Worm (Caenorhabditis elegans) whole organism, late embryonic: ENCODE data around the gene Y54G2A.37.

Source experiments
- C08G9.2 ChIP-seq: sonication (generic microtip); optimal IDR thresholded peaks from 2 replicates; lab custom pipeline; 2016; ENCODE audit warnings: mild to moderate bottlenecking, missing genetic modification characterization, moderate library complexity, missing compliant biosample characterization
- C38D4.7 ChIP-seq: fragments of 200-800 bp; sonication (Bioruptor generic); optimal IDR thresholded peaks from 2 replicates; lab custom pipeline; 2018; ENCODE audit warnings: mild to moderate bottlenecking, missing genetic modification characterization, moderate library complexity, missing compliant biosample characterization
- F13H6.1 ChIP-seq: sonication (generic microtip); optimal IDR thresholded peaks from 2 replicates; lab custom pipeline; 2016; ENCODE audit warnings: missing genetic modification characterization, missing compliant biosample characterization
- K02D7.2 ChIP-seq: sonication (generic microtip); optimal IDR thresholded peaks from 2 replicates; lab custom pipeline; 2017; ENCODE audit warnings: mild to moderate bottlenecking, missing genetic modification characterization, missing compliant biosample characterization
- K09A11.1 ChIP-seq: sonication (generic microtip); optimal IDR thresholded peaks from 2 replicates; lab custom pipeline; 2017; ENCODE audit warnings: antibody characterized with exemption, mild to moderate bottlenecking, missing genetic modification characterization, missing compliant biosample characterization; ENCODE audit not compliant: insufficient read depth
- T23F11.4 ChIP-seq: fragments of 200-800 bp; sonication (Bioruptor generic); optimal IDR thresholded peaks from 2 replicates; lab custom pipeline; 2018; ENCODE audit warnings: mild to moderate bottlenecking, missing genetic modification characterization, missing compliant biosample characterization
- Y22D7AL.16 ChIP-seq: sonication (generic microtip); optimal IDR thresholded peaks from 2 replicates; lab custom pipeline; 2016; ENCODE audit warnings: missing genetic modification characterization, missing compliant biosample characterization
- ahr-1 ChIP-seq: sonication (generic microtip); optimal IDR thresholded peaks from 2 replicates; lab custom pipeline; 2016; ENCODE audit warnings: missing genetic modification characterization, missing compliant biosample characterization
- ceh-18 ChIP-seq: sonication (generic microtip); optimal IDR thresholded peaks from 2 replicates; lab custom pipeline; 2016; ENCODE audit warnings: missing genetic modification characterization, missing compliant biosample characterization
- ceh-19 ChIP-seq: fragments of 200-800 bp; sonication (Bioruptor generic); optimal IDR thresholded peaks from 2 replicates; lab custom pipeline; 2018; ENCODE audit warnings: mild to moderate bottlenecking, missing genetic modification characterization, missing compliant biosample characterization
- ceh-22 ChIP-seq: sonication (generic microtip); optimal IDR thresholded peaks from 2 replicates; lab custom pipeline; 2017; ENCODE audit warnings: missing biosample characterization, missing genetic modification characterization
- ceh-30 ChIP-seq: fragments of 150-350 bp; optimal IDR thresholded peaks from 2 replicates; lab custom pipeline; 2014; ENCODE audit warnings: missing biosample characterization, missing genetic modification characterization
- ceh-31 ChIP-seq: sonication (generic microtip); optimal IDR thresholded peaks from 2 replicates; lab custom pipeline; 2016; ENCODE audit warnings: missing genetic modification characterization, missing compliant biosample characterization
- ceh-34 ChIP-seq: sonication (generic microtip); optimal IDR thresholded peaks from 2 replicates; lab custom pipeline; 2016; ENCODE audit warnings: mild to moderate bottlenecking, missing genetic modification characterization, missing compliant biosample characterization
- ceh-45 ChIP-seq: fragments of 200-800 bp; sonication (Bioruptor generic); IDR thresholded peaks from 2 replicates; pipeline ENCODE4 v1.3.6; 2022; ENCODE audit warnings: missing genetic modification reagents, missing genetic modification characterization, missing compliant biosample characterization
- ceh-6 ChIP-seq: fragments of 200-800 bp; sonication (Bioruptor generic); optimal IDR thresholded peaks from 2 replicates; lab custom pipeline; 2018; ENCODE audit warnings: mild to moderate bottlenecking, missing genetic modification characterization, missing compliant biosample characterization
- ceh-9 ChIP-seq: sonication (generic microtip); optimal IDR thresholded peaks from 2 replicates; lab custom pipeline; 2016; ENCODE audit warnings: mild to moderate bottlenecking, missing genetic modification characterization, inconsistent platforms, missing compliant biosample characterization
- che-1 ChIP-seq: sonication (generic microtip); optimal IDR thresholded peaks from 2 replicates; lab custom pipeline; 2016; ENCODE audit warnings: mild to moderate bottlenecking, missing genetic modification characterization, missing compliant biosample characterization
- dmd-4 ChIP-seq: sonication (generic microtip); optimal IDR thresholded peaks from 2 replicates; lab custom pipeline; 2016; ENCODE audit warnings: borderline replicate concordance, missing genetic modification characterization, missing compliant biosample characterization
- dve-1 ChIP-seq: sonication (generic microtip); optimal IDR thresholded peaks from 2 replicates; lab custom pipeline; 2017; ENCODE audit warnings: antibody characterized with exemption, mild to moderate bottlenecking, missing genetic modification characterization, missing compliant biosample characterization
- elt-2 ChIP-seq: sonication (generic microtip); optimal IDR thresholded peaks from 2 replicates; lab custom pipeline; 2016; ENCODE audit warnings: missing genetic modification reagents, missing genetic modification characterization, missing compliant biosample characterization
- ets-4 ChIP-seq: sonication (generic microtip); optimal IDR thresholded peaks from 2 replicates; lab custom pipeline; 2016; ENCODE audit warnings: missing genetic modification characterization, missing compliant biosample characterization
- fkh-10 ChIP-seq: fragments of 150-350 bp; optimal IDR thresholded peaks from 2 replicates; lab custom pipeline; 2014; ENCODE audit warnings: missing biosample characterization, missing genetic modification reagents, missing genetic modification characterization
- gmeb-2 ChIP-seq: sonication (generic microtip); optimal IDR thresholded peaks from 2 replicates; lab custom pipeline; 2016; ENCODE audit warnings: missing genetic modification characterization, inconsistent platforms, missing compliant biosample characterization
- hlh-13 ChIP-seq: fragments of 200-800 bp; sonication (Bioruptor generic); optimal IDR thresholded peaks from 2 replicates; lab custom pipeline; 2018; ENCODE audit warnings: mild to moderate bottlenecking, missing genetic modification characterization, missing compliant biosample characterization
- hlh-15 ChIP-seq: sonication (generic microtip); optimal IDR thresholded peaks from 2 replicates; lab custom pipeline; 2016; ENCODE audit warnings: missing genetic modification characterization, missing compliant biosample characterization
- hlh-30 ChIP-seq: sonication (generic microtip); optimal IDR thresholded peaks from 2 replicates; lab custom pipeline; 2017; ENCODE audit warnings: antibody characterized with exemption, missing genetic modification characterization, missing compliant biosample characterization; ENCODE audit not compliant: insufficient read depth
- hlh-6 ChIP-seq: sonication (generic microtip); optimal IDR thresholded peaks from 2 replicates; lab custom pipeline; 2016; ENCODE audit warnings: missing genotype, missing genetic modification characterization, missing compliant biosample characterization
- hlh-8 ChIP-seq: sonication (generic microtip); optimal IDR thresholded peaks from 2 replicates; lab custom pipeline; 2016; ENCODE audit warnings: missing genotype, missing genetic modification characterization, missing compliant biosample characterization
- madf-2 ChIP-seq: sonication (generic microtip); optimal IDR thresholded peaks from 2 replicates; lab custom pipeline; 2017; ENCODE audit warnings: missing genetic modification characterization, missing compliant biosample characterization
- mec-3 ChIP-seq: sonication (generic microtip); optimal IDR thresholded peaks from 2 replicates; lab custom pipeline; 2016; ENCODE audit warnings: borderline replicate concordance, missing genetic modification characterization, missing compliant biosample characterization
- nhr-11 ChIP-seq: fragments of 150-350 bp; optimal IDR thresholded peaks from 2 replicates; lab custom pipeline; 2014; ENCODE audit warnings: missing biosample characterization, missing genetic modification characterization
- nhr-232 ChIP-seq: sonication (generic microtip); optimal IDR thresholded peaks from 2 replicates; lab custom pipeline; 2016; ENCODE audit warnings: missing genetic modification characterization, missing compliant biosample characterization
- pat-9 ChIP-seq: fragments of 200-800 bp; sonication (Bioruptor generic); optimal IDR thresholded peaks from 2 replicates; lab custom pipeline; 2018; ENCODE audit warnings: mild to moderate bottlenecking, missing genetic modification characterization, moderate library complexity, missing compliant biosample characterization
- pax-1 ChIP-seq: fragments of 150-350 bp; optimal IDR thresholded peaks from 2 replicates; lab custom pipeline; 2014; ENCODE audit warnings: missing biosample characterization, missing genetic modification characterization
- pha-2 ChIP-seq: sonication (generic microtip); optimal IDR thresholded peaks from 2 replicates; lab custom pipeline; 2017; ENCODE audit warnings: mild to moderate bottlenecking, missing genetic modification characterization, missing compliant biosample characterization
- pqm-1 ChIP-seq: sonication (generic microtip); optimal IDR thresholded peaks from 2 replicates; lab custom pipeline; 2016; ENCODE audit warnings: missing genetic modification characterization, missing compliant biosample characterization
- ref-2 ChIP-seq: sonication (generic microtip); optimal IDR thresholded peaks from 2 replicates; lab custom pipeline; 2016; ENCODE audit warnings: missing genetic modification characterization, missing compliant biosample characterization
- sdc-2 ChIP-seq: sonication (generic microtip); optimal IDR thresholded peaks from 2 replicates; lab custom pipeline; 2016; ENCODE audit warnings: missing genotype, missing genetic modification characterization, missing compliant biosample characterization
- sox-2 ChIP-seq: fragments of 200-800 bp; sonication (Bioruptor generic); IDR thresholded peaks from 2 replicates; pipeline ENCODE4 v1.3.6; 2022; ENCODE audit warnings: missing genetic modification reagents, missing genetic modification characterization, missing compliant biosample characterization
- sox-4 ChIP-seq: sonication (generic microtip); optimal IDR thresholded peaks from 2 replicates; lab custom pipeline; 2017; ENCODE audit warnings: mild to moderate bottlenecking, missing genetic modification characterization, inconsistent platforms, missing compliant biosample characterization
- syd-9 ChIP-seq: sonication (generic microtip); optimal IDR thresholded peaks from 2 replicates; lab custom pipeline; 2016; ENCODE audit warnings: mild to moderate bottlenecking, missing genetic modification characterization, moderate library complexity, missing compliant biosample characterization
- tbx-2 ChIP-seq: sonication (generic microtip); optimal IDR thresholded peaks from 2 replicates; lab custom pipeline; 2016; ENCODE audit warnings: missing genetic modification characterization, missing compliant biosample characterization
- tbx-7 ChIP-seq: sonication (generic microtip); optimal IDR thresholded peaks from 2 replicates; lab custom pipeline; 2016; ENCODE audit warnings: missing genotype, missing genetic modification characterization, missing compliant biosample characterization
- ttx-3 ChIP-seq: sonication (generic microtip); optimal IDR thresholded peaks from 2 replicates; lab custom pipeline; 2016; ENCODE audit warnings: missing genetic modification reagents, missing genetic modification characterization, missing compliant biosample characterization
- unc-42 ChIP-seq: sonication (generic microtip); optimal IDR thresholded peaks from 2 replicates; lab custom pipeline; 2016; ENCODE audit warnings: missing genotype, missing genetic modification characterization, missing compliant biosample characterization
- unc-86 ChIP-seq: sonication (generic microtip); optimal IDR thresholded peaks from 2 replicates; lab custom pipeline; 2016; ENCODE audit warnings: missing genetic modification characterization, missing compliant biosample characterization
- ztf-16 ChIP-seq: sonication (generic microtip); optimal IDR thresholded peaks from 2 replicates; lab custom pipeline; 2017; ENCODE audit warnings: missing genetic modification characterization, missing compliant biosample characterization

Y54G2A.37 gene

DNA sequence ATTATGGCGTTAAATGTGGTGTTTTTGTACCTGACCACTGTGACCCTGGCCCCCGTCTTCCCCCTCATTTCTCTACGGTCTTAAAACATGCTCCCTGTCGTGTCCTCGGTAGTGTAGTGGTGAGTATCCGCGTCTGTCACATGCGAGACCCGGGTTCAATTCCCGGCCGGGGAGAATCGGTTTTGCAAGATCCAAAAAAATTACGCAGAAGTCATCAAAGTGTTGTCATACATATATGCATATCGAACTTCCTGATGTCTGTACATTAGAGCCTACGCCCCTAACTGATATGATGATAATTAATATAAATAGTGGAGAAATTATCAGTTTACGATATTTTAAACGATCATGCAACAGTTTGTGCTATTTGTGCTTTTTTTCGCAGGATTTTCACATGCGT is 15.0 kb upstream of the Y54G2A.37 start, which contains the start of gene Y54G2A.45:
Gene Y54G2A.45, plus strand, starts transcription at position 333 of the 400 bp plus-strand sequence.
- TF ChIP-seq hlh-13 (GFP tag; lab: Kevin White, UChicago) (no peak), fkh-10 (GFP tag; lab: Kevin White, UChicago) (no peak), F13H6.1 (tag; lab: Kevin White, UChicago) (no peak), C08G9.2 (tag; lab: Kevin White, UChicago) (no peak), ceh-45 (GFP tag; lab: Robert Waterston, UW) (no peak), nhr-232 (tag; lab: Kevin White, UChicago) (peak; percentile 47), ztf-16 (tag; lab: Kevin White, UChicago) (peak; percentile 43), ref-2 (tag; lab: Kevin White, UChicago) (peak; percentile 46), ceh-9 (tag; lab: Kevin White, UChicago) (no peak), hlh-8 (tag; lab: Kevin White, UChicago) (no peak), T23F11.4 (GFP tag; lab: Kevin White, UChicago) (peak; percentile 17), ceh-34 (peak; percentile 6), nhr-11 (tag; lab: Kevin White, UChicago) (no peak), dve-1 (tag; lab: Kevin White, UChicago) (peak; percentile 75), mec-3 (tag; lab: Kevin White, UChicago) (no peak), ceh-18 (tag; lab: Kevin White, UChicago) (peak; percentile 32), pat-9 (peak; percentile 39), dmd-4 (no peak), tbx-2 (tag; lab: Kevin White, UChicago) (peak; percentile 44), C38D4.7 (GFP tag; lab: Kevin White, UChicago) (peak; percentile 41), unc-42 (no peak), sox-4 (tag; lab: Kevin White, UChicago) (peak; percentile 22), che-1 (tag; lab: Kevin White, UChicago) (peak; percentile 31), ttx-3 (tag; lab: Kevin White, UChicago) (peak; percentile 37), hlh-30 (tag; lab: Kevin White, UChicago) (peak; percentile 79), ceh-30 (no peak), hlh-15 (tag; lab: Kevin White, UChicago) (no peak), sox-2 (GFP tag; lab: Robert Waterston, UW) (no peak), ceh-22 (tag; lab: Kevin White, UChicago) (no peak), sdc-2 (tag; lab: Kevin White, UChicago) (peak; percentile 66), madf-2 (peak; percentile 6), pha-2 (no peak), syd-9 (tag; lab: Kevin White, UChicago) (no peak), K09A11.1 (tag; lab: Kevin White, UChicago) (peak; percentile 5), elt-2 (tag; lab: Kevin White, UChicago) (peak; percentile 88), Y22D7AL.16 (peak; percentile 49), K02D7.2 (tag; lab: Kevin White, UChicago) (peak; percentile 46), pax-1 (tag; lab: Kevin White, UChicago) (no peak), ceh-19 (GFP tag; lab: Kevin White, UChicago) (no peak), hlh-6 (tag; lab: Kevin White, UChicago) (no peak), pqm-1 (tag; lab: Kevin White, UChicago) (peak; percentile 43), tbx-7 (tag; lab: Kevin White, UChicago) (peak; percentile 26), ahr-1 (tag; lab: Kevin White, UChicago) (peak; percentile 10), ets-4 (tag; lab: Kevin White, UChicago) (no peak), ceh-6 (GFP tag; lab: Kevin White, UChicago) (peak; percentile 23), ceh-31 (no peak), gmeb-2 (tag; lab: Kevin White, UChicago) (no peak), unc-86 (tag; lab: Kevin White, UChicago) (peak; percentile 51)
